Worm (Caenorhabditis elegans): ENCODE data around the gene grl-4.
A peak's percentile ranks its signal among the peaks of the same experiment; 100 is the strongest.

grl-4 gene

DNA sequence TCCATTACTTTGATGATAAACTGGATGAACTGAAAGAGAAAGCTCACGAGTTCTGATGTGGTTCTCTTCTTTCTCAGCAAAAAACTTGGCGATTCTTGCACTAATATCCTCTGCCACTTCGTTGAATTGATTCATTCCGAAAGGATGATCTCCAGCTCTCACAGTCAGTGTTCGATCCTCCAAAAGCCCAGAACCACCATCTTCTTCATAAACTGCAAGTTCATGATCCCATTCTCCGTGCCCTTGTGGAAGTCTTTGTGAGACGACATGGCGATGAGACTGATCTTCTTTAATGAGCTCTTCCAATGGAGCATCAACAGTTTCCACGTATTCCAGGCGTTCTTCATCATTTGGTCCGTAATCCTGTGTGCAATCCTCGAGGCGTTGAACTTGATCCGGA, 14.4 kb upstream of the grl-4 start:
- TF ChIP-seq med-1 (GFP tag; optimal IDR thresholded peaks at IDR 0.05; ENCODE audit: insufficient read depth), result no peak
- no peak for TF ChIP-seq tab-1 (GFP tag; IDR thresholded peaks at IDR 0.05)
- no peak for TF ChIP-seq ref-1 (GFP tag; conservative IDR thresholded peaks at IDR 0.05)
- TF ChIP-seq cog-1 (tag; optimal IDR thresholded peaks at IDR 0.05), result no peak
- TF ChIP-seq ztf-23 (GFP tag; IDR thresholded peaks at IDR 0.05), result no peak
- no peak for TF ChIP-seq klf-2 (GFP tag; conservative IDR thresholded peaks at IDR 0.05)
- TF ChIP-seq ztf-29 (GFP tag; IDR thresholded peaks at IDR 0.05), result no peak
- TF ChIP-seq T22C8.4 (GFP tag; IDR thresholded peaks at IDR 0.05), result no peak
- TF ChIP-seq flt-1 (GFP tag; IDR thresholded peaks at IDR 0.05), result no peak

ce11 chrIV:7323904-7324303, 13.3 kb upstream of the grl-4 start:
- TF ChIP-seq klf-2 (GFP tag; conservative IDR thresholded peaks at IDR 0.05), result no peak
- no peak for TF ChIP-seq med-1 (GFP tag; optimal IDR thresholded peaks at IDR 0.05; ENCODE audit: insufficient read depth)
- no peak for TF ChIP-seq T22C8.4 (GFP tag; IDR thresholded peaks at IDR 0.05)
- no peak for TF ChIP-seq ref-1 (GFP tag; conservative IDR thresholded peaks at IDR 0.05)
- no peak for TF ChIP-seq ztf-29 (GFP tag; IDR thresholded peaks at IDR 0.05)
- no peak for TF ChIP-seq ztf-23 (GFP tag; IDR thresholded peaks at IDR 0.05)
- no peak for TF ChIP-seq flt-1 (GFP tag; IDR thresholded peaks at IDR 0.05)
- TF ChIP-seq cog-1 (tag; optimal IDR thresholded peaks at IDR 0.05), result no peak
- TF ChIP-seq tab-1 (GFP tag; IDR thresholded peaks at IDR 0.05), result no peak

DNA sequence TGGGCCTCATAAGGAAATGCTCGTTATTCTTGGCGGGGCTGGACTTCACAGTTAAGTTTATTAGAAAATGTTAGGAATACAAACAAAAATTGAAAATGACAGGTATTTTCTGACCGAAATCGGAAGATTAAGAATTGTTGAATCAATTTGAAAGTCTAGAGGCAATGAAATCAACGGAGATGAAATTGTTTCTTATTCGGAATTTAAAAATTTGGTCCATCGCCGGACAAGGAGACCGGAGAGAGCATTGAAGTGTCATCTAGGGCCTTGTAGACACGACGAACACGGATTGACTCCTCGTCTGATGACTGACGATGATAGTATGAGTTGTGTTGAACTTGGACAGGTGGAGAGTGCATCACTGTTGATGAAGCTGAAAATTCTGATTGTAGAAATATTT, 10.1 kb upstream of the grl-4 start:
- no peak for TF ChIP-seq ref-1 (GFP tag; conservative IDR thresholded peaks at IDR 0.05)
- no peak for TF ChIP-seq ztf-29 (GFP tag; IDR thresholded peaks at IDR 0.05)
- no peak for TF ChIP-seq klf-2 (GFP tag; conservative IDR thresholded peaks at IDR 0.05)
- no peak for TF ChIP-seq med-1 (GFP tag; optimal IDR thresholded peaks at IDR 0.05; ENCODE audit: insufficient read depth)
- TF ChIP-seq T22C8.4 (GFP tag; IDR thresholded peaks at IDR 0.05), result no peak
- no peak for TF ChIP-seq ztf-23 (GFP tag; IDR thresholded peaks at IDR 0.05)
- no peak for TF ChIP-seq flt-1 (GFP tag; IDR thresholded peaks at IDR 0.05)
- TF ChIP-seq tab-1 (GFP tag; IDR thresholded peaks at IDR 0.05), result no peak

DNA sequence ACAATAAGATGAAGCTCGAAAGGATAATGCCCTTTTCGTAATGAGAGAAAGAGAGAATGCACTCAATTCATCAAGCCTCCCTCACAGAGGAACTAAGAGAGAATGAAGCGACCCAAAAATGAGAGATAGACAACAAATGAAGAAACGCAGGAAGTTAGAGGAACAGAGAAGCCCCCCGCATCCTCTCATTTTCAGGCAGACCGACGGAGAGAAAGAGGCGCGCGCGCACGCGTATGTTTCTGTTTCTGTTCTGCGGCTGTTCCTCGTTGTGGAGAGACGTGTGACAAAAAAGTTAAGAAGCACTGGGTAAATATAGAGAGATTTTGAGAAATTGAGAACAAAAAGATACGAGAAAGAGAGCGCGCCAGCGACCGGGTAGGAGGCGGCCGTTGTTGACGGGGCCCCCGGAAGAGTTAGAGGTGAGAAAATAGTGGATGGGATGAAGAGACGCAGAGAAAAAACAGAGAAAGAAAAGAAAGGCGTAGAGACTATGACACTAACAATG, 9.4 kb upstream of the grl-4 start:
- 0 out of 2 replicates have a peak, but pooled peaks have one; percentile 29 for TF ChIP-seq flt-1 (GFP tag; IDR thresholded peaks at IDR 0.05)
- TF ChIP-seq T22C8.4 (GFP tag; IDR thresholded peaks at IDR 0.05), result no peak
- TF ChIP-seq ref-1 (GFP tag; conservative IDR thresholded peaks at IDR 0.05), result no peak
- TF ChIP-seq ztf-29 (GFP tag; IDR thresholded peaks at IDR 0.05), result peak; percentile 35; the same call in 1 of the 2 replicates
- TF ChIP-seq klf-2 (GFP tag; conservative IDR thresholded peaks at IDR 0.05), result no peak
- 0 out of 2 replicates have a peak, but pooled peaks have one; percentile 47 for TF ChIP-seq ztf-23 (GFP tag; IDR thresholded peaks at IDR 0.05)
- TF ChIP-seq cog-1 (tag; optimal IDR thresholded peaks at IDR 0.05), result peak; percentile 68
- no peak for TF ChIP-seq tab-1 (GFP tag; IDR thresholded peaks at IDR 0.05)
- no peak for TF ChIP-seq med-1 (GFP tag; optimal IDR thresholded peaks at IDR 0.05; ENCODE audit: insufficient read depth)

ce11 chrIV:7318900-7319299, 8.3 kb upstream of the grl-4 start:
- TF ChIP-seq ztf-29 (GFP tag; IDR thresholded peaks at IDR 0.05), result no peak
- TF ChIP-seq tab-1 (GFP tag; IDR thresholded peaks at IDR 0.05), result no peak
- no peak for TF ChIP-seq ztf-23 (GFP tag; IDR thresholded peaks at IDR 0.05)
- TF ChIP-seq T22C8.4 (GFP tag; IDR thresholded peaks at IDR 0.05), result no peak
- TF ChIP-seq cog-1 (tag; optimal IDR thresholded peaks at IDR 0.05), result no peak
- TF ChIP-seq flt-1 (GFP tag; IDR thresholded peaks at IDR 0.05), result no peak
- no peak for TF ChIP-seq med-1 (GFP tag; optimal IDR thresholded peaks at IDR 0.05; ENCODE audit: insufficient read depth)

DNA sequence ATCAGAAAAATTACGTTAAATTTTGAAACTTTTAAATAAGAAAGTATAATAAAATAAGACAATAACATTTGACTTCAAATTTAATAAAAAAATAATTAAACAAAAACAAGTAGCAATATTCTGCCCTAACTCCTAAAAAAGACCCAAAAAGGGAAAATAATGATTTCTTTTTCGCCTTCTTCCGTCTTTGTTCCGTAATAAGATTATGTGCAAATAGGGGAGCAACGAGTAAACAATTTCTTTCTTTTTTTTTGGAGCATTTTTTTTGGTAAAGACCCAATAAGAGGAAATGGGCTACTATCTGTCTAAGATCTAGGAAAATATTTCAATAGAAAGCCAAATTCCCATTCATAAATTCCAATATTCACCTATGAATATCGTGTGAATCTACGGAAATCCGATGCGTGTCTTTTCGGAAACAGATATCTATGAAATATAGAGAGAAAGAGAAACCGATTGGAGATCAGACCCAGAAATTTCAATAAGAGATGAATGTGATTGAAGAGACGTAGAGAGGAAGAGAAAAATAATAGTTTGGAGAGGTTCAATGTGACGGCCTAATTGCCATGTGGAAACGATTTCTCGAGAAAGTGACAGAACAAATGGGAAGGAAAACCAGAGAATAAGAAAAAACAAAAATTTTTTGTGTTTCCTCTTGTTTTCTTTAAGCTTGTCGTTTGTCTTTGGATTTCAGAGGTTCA, 7.4 kb upstream of the grl-4 start:
- TF ChIP-seq ztf-23 (GFP tag; IDR thresholded peaks at IDR 0.05), result no peak
- no peak for TF ChIP-seq klf-2 (GFP tag; conservative IDR thresholded peaks at IDR 0.05)
- TF ChIP-seq med-1 (GFP tag; optimal IDR thresholded peaks at IDR 0.05; ENCODE audit: insufficient read depth), result no peak
- no peak for TF ChIP-seq ztf-29 (GFP tag; IDR thresholded peaks at IDR 0.05)

DNA sequence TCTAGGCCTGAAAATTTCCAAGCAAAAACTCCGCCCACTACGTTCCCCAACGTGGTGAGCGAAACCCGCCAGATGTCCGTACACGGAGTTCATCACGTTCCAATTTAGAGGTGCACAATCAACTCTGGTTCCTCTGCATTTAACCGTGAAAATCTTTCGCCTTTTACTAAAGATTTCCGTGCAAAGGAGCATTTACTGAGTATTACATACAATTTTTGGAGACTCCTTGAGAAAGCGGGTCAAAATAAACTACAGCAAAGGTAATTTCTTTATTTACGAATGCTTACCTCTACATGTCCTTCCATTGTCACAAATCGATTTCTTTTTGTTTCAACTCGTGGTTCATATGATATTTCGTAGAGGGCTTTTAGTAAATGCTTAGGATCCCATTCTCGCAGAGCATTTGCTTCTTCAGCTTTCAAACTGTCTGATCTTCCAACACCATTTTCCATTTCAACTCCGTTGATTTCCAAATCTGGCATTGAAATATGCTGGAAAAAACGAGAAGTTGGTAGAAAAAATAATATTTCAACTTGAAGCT, 6.1 kb upstream of the grl-4 start, which contains the start of gene F42C5.9:
Gene F42C5.9 (minus strand): TSS at position 491 of the 541 bp plus-strand sequence.
- TF ChIP-seq T22C8.4 (GFP tag; IDR thresholded peaks at IDR 0.05), result no peak

- TF ChIP-seq cog-1 (tag; optimal IDR thresholded peaks at IDR 0.05) (peak; percentile 5), ref-1 (GFP tag; conservative IDR thresholded peaks at IDR 0.05) (no peak)
Measured at ce11 chrIV:7313962-7314361, 3.4 kb upstream of the grl-4 start.

DNA sequence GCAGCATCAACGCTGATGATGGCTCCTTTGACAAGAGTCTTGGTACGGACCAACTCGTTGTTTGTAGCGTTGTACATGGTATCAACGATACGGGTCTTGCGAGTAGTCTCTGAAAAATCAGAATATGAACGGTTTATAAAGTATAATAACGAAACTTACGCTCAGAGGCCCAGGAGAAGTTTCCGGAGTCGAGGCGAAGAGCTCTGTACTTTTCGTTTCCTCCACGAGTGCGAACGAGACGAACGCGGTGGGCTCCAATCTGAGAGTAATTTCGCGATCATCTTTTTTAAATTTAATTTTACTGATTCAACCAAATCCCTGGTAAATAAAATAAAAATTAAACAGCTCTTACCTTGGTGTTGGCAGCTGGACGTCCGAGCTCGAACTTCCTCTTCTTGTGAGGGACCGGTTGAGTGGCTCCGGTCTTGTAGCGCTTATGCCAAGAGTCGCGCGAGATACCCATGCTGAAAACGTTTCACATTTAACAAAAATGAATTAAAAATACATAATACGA, 2.9 kb upstream of the grl-4 start, which contains the start of gene rps-8:
Gene rps-8 (minus strand): TSS at position 464 of the 514 bp plus-strand sequence.
- TF ChIP-seq klf-2 (GFP tag; conservative IDR thresholded peaks at IDR 0.05), result no peak

- TF ChIP-seq ref-1 (GFP tag; conservative IDR thresholded peaks at IDR 0.05) (no peak), ztf-29 (GFP tag; IDR thresholded peaks at IDR 0.05) (no peak), med-1 (GFP tag; optimal IDR thresholded peaks at IDR 0.05; ENCODE audit: insufficient read depth) (no peak), klf-2 (GFP tag; conservative IDR thresholded peaks at IDR 0.05) (no peak), flt-1 (GFP tag; IDR thresholded peaks at IDR 0.05) (no peak), T22C8.4 (GFP tag; IDR thresholded peaks at IDR 0.05) (no peak)
Measured at ce11 chrIV:7312620-7313194, 2.1 kb upstream of the grl-4 start.

Measured in whole organism, midembryonic.